Worm (Caenorhabditis elegans): ENCODE measurements around the gene ZC317.6.

- TF ChIP-seq flt-1 (GFP tag; IDR thresholded peaks at IDR 0.05) (no peak), tab-1 (GFP tag; IDR thresholded peaks at IDR 0.05) (no peak), cog-1 (tag; optimal IDR thresholded peaks at IDR 0.05) (no peak), ztf-29 (GFP tag; IDR thresholded peaks at IDR 0.05) (no peak), klf-2 (GFP tag; conservative IDR thresholded peaks at IDR 0.05) (no peak), ztf-23 (GFP tag; IDR thresholded peaks at IDR 0.05) (no peak), T22C8.4 (GFP tag; IDR thresholded peaks at IDR 0.05) (no peak), med-1 (GFP tag; optimal IDR thresholded peaks at IDR 0.05; ENCODE audit: insufficient read depth) (no peak), ref-1 (GFP tag; conservative IDR thresholded peaks at IDR 0.05) (no peak)
Measured at ce11 chrV:5445839-5446238, 22.6 kb downstream of the ZC317.6 start, which contains the start of gene F08F3.1.

All from whole organism, midembryonic.